Worm (Caenorhabditis elegans): ENCODE measurements around the gene F22F7.8.

- no peak for TF ChIP-seq hlh-1 (tag; optimal IDR thresholded peaks at IDR 0.05)
- no peak for TF ChIP-seq unc-39 (tag; optimal IDR thresholded peaks at IDR 0.05)
- no peak for TF ChIP-seq nhr-76 (tag; optimal IDR thresholded peaks at IDR 0.05)
- TF ChIP-seq unc-62 (GFP tag; optimal IDR thresholded peaks at IDR 0.05) = no peak
- no peak for TF ChIP-seq nhr-28 (tag; optimal IDR thresholded peaks at IDR 0.05)
- no peak for TF ChIP-seq lsy-2 (tag; optimal IDR thresholded peaks at IDR 0.05)
- no peak for TF ChIP-seq pha-4 (tag; optimal IDR thresholded peaks at IDR 0.05)
Observed at ce11 chrV:2153274-2153673, 31.5 kb upstream of the F22F7.8 start, which contains the start of gene srbc-23.

Data from whole organism, mixed stage, embryonic.